Worm (Caenorhabditis elegans): Measurements from ENCODE around the gene set-13.
"Not testable (repeated sequence)": the region's sequence is repeated elsewhere in the genome, so short reads cannot be mapped to it uniquely, and the experiment has no call there.

Gene set-13

DNA sequence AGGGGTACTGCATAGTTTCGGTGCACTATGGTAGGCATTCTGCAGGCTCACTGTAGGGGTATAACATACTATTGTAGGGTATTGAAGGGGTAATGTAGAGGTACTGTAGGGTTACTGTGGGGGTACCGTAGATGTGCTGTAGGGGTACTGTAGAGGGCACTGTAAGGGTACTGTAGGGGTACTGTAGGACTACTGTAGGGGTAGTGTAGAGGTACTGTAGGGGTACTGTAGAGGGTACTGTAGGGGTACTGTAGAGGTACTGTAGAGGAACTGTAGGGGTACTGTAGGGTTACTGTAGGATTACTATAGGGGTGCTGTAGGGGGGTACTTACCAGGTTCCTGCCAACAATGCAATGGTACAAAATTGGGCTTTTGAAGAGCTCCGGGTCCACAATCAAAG lies 13.4 kb downstream of the set-13 start:
- no peak for TF ChIP-seq nhr-237 (tag; optimal IDR thresholded peaks at IDR 0.05)
- TF ChIP-seq mbf-1 (tag; optimal IDR thresholded peaks at IDR 0.05), result no peak
- TF ChIP-seq aly-2 (tag; optimal IDR thresholded peaks at IDR 0.05), result no peak
- TF ChIP-seq nhr-21 (tag; optimal IDR thresholded peaks at IDR 0.05), result no peak
- TF ChIP-seq peb-1 (tag; optimal IDR thresholded peaks at IDR 0.05), result no peak
- TF ChIP-seq F13H6.1 (tag; optimal IDR thresholded peaks at IDR 0.05), result no peak
- TF ChIP-seq elt-3 (tag; optimal IDR thresholded peaks at IDR 0.05), result no peak
- no peak for TF ChIP-seq zag-1 (tag; optimal IDR thresholded peaks at IDR 0.05)
- no peak for TF ChIP-seq elt-1 (tag; optimal IDR thresholded peaks at IDR 0.05)
- TF ChIP-seq blmp-1 (tag; optimal IDR thresholded peaks at IDR 0.05; ENCODE audit: insufficient read depth), result no peak
- TF ChIP-seq skn-1 (tag; optimal IDR thresholded peaks at IDR 0.05), result no peak

DNA sequence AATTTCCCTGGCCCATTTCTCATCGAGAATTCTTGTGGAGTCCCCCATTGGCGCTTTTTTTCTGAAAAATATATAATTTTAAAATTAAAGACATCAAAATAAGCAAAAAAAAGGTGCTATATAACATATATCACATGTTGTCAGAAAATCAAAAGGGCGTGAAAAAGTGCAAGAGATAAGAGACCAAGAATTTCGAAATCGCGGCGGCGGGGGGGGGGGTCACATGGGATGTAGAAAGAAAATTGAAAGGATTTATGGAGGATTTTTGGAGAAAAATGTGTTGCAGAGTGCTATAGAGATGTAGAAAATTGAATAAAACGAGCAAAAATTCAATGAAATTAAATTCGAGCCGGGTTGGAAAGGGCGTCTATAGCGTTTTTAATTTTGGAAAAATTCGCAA lies 14.4 kb downstream of the set-13 start, which contains the start of gene K12H6.6:
TSS of gene K12H6.6 (minus strand) at position 61 of the 400 bp plus-strand sequence.
- TF ChIP-seq fos-1 (tag; optimal IDR thresholded peaks at IDR 0.05) (no peak), C34F6.9 (tag; optimal IDR thresholded peaks at IDR 0.05) (peak; percentile 14), nhr-25 (tag; optimal IDR thresholded peaks at IDR 0.05) (no peak), nhr-12 (tag; optimal IDR thresholded peaks at IDR 0.05) (no peak)

DNA sequence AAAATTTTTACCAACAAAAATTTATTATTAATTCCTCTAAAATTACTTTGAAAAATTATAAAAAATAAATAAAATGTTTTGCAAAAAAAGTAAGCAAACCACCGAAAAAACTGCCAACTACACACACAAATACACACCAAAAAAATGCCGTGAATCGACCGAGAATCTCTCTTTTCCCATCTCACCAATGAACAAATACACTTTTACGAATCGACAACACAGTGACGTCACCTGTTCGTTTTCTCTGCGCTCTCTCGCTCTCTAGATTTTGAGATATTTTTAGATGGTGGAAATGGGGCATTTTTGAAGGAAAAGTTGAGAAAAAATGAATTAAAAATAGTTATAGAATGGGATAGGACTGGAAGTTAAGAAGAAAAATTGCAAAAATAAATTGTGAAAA lies 15.3 kb downstream of the set-13 start:
- TF ChIP-seq C34F6.9 (tag; optimal IDR thresholded peaks at IDR 0.05) (peak; percentile 46), crh-2 (tag; optimal IDR thresholded peaks at IDR 0.05) (peak; percentile 24), gmeb-1 (tag; optimal IDR thresholded peaks at IDR 0.05) (peak; percentile 14), elt-1 (tag; optimal IDR thresholded peaks at IDR 0.05) (no peak), unc-55 (GFP tag; optimal IDR thresholded peaks at IDR 0.05) (peak; percentile 34), nhr-10 (tag; optimal IDR thresholded peaks at IDR 0.05) (no peak), sma-9 (GFP tag; optimal IDR thresholded peaks at IDR 0.05) (peak; percentile 54), sma-9 (tag; optimal IDR thresholded peaks at IDR 0.05) (no peak), egl-27 (tag; optimal IDR thresholded peaks at IDR 0.05) (no peak), nhr-129 (tag; optimal IDR thresholded peaks at IDR 0.05) (peak; percentile 58), fos-1 (tag; optimal IDR thresholded peaks at IDR 0.05) (peak; percentile 9), F13H6.1 (tag; optimal IDR thresholded peaks at IDR 0.05) (peak; percentile 22), lsy-2 (tag; optimal IDR thresholded peaks at IDR 0.05) (peak in 1 of 2 experiments; percentile 54)

DNA sequence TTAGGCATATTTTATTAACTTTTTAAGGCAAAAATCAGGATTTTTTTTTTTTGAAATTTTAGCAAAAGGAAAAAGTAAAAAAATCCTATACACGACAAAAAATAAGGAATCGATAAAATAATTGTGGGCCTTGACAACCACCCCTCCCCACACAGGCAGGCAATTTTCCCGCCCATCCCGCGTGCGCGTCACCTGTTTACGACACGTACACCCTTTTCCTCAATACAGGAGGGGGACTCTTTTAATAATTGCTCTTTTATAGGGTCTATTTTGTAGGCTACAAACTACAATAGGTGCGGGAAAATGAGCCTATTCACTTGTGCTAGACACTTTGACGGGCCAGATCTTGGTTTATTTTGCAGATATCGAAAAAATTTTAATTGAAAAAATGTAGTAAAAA lies 15.8 kb downstream of the set-13 start:
- no peak for TF ChIP-seq nhr-25 (tag; optimal IDR thresholded peaks at IDR 0.05)
- no peak for TF ChIP-seq fos-1 (tag; optimal IDR thresholded peaks at IDR 0.05)
- no peak for TF ChIP-seq blmp-1 (tag; optimal IDR thresholded peaks at IDR 0.05; ENCODE audit: insufficient read depth)
- no peak for TF ChIP-seq unc-55 (GFP tag; optimal IDR thresholded peaks at IDR 0.05)

DNA sequence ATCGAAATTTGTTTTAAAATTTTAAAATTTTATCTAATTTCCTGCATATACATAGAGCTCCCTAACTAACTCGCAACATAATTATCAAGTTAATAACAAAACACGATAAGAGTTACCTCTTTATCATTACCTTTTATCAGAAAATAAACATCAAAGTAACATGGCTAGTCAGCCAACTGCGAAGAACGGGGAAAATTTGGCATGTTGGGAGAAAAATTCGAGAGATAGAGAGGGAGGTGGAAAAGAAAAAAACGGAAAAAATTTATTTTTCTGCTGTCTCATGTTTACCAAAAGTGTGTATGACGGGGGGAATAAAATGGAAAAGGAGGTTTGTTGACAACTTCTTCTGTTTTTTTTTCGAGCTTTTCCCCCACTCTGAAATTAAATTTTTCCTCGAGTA lies 17.3 kb downstream of the set-13 start:
- no peak for TF ChIP-seq unc-62 (GFP tag; optimal IDR thresholded peaks at IDR 0.05)
- peak; percentile 11 for TF ChIP-seq sma-9 (GFP tag; optimal IDR thresholded peaks at IDR 0.05)
- no peak for TF ChIP-seq sma-9 (tag; optimal IDR thresholded peaks at IDR 0.05)
- TF ChIP-seq lsy-2 (tag; optimal IDR thresholded peaks at IDR 0.05), result no peak
- peak; percentile 51 for TF ChIP-seq skn-1 (tag; optimal IDR thresholded peaks at IDR 0.05)
- no peak for TF ChIP-seq R02D3.7 (tag; optimal IDR thresholded peaks at IDR 0.05)
- peak; percentile 87 for TF ChIP-seq fos-1 (tag; optimal IDR thresholded peaks at IDR 0.05)

DNA sequence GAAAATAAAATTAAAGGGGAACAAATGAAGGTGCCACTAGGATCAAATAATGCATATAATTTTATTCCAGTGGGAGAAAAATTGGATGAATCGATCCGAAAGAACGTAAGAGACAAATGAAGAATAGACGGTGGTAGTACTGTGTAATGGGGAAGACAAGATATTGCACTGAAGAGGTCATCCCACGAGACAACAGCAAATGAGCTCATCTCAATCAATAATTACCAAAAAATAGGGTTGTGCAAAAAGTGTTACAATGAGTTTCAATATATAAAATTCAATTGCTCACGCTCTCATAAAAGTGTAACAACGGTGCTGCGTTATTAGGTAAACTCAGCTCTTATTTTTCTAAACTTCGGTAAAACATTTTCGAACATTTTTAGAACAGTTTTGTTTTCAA lies 20.1 kb downstream of the set-13 start, which contains the start of gene K12H6.7:
TSS of gene K12H6.7 (minus strand) at position 101 of the 400 bp plus-strand sequence.
- no peak for TF ChIP-seq peb-1 (tag; optimal IDR thresholded peaks at IDR 0.05)
- TF ChIP-seq elt-3 (tag; optimal IDR thresholded peaks at IDR 0.05), result no peak

DNA sequence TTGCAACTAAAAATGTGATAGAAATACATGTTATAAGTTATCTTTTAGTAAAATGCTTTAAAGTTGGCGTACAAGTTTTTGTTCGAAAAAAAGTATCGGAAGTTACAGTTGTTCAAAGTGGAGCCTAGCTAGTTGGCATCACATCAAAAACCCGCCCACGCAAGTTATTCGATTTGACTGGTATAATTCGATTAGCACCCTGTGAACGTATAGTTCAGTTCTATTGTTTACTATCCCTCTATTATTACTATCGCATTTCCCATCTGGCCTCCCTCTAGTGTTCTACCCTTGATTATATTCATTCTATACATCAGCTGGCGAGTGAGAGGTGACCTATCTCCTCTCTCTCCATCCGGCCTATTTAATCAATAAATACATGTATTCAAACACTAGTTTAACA lies 22.2 kb downstream of the set-13 start, which contains the start of gene Y110A2AL.4:
TSS of gene Y110A2AL.4 (plus strand) at position 301 of the 400 bp plus-strand sequence.
- TF ChIP-seq zag-1, dmd-4, nhr-129 (tag; optimal IDR thresholded peaks at IDR 0.05): not testable (repeated sequence)

DNA sequence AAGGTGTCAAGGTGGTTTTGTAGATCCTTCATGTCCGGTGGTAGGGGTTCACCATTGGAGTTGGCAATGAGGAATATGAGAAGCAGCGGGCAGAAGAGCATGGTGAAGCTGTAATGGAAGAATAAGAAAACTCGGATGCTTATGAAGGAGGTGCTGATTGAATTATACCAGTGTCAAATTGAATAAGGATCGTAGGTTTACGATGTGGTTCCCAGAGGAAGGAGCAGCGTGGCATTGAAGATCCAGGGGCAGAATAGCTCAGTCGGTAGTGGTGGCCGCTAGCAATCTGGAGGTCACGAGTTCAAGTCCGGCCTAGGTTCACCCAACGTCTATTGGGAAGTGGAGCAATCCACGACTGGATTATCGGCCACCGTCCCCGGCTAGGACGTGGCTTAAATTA lies 24.8 kb downstream of the set-13 start, which contains the start of gene Y110A2AL.6:
TSS of gene Y110A2AL.6 (minus strand) at position 101 of the 400 bp plus-strand sequence.
- TF ChIP-seq alr-1 (tag; optimal IDR thresholded peaks at IDR 0.05) (no peak), skn-1 (tag; optimal IDR thresholded peaks at IDR 0.05) (no peak), mdl-1 (tag; optimal IDR thresholded peaks at IDR 0.05) (no peak), nhr-237 (tag; optimal IDR thresholded peaks at IDR 0.05) (no peak), nhr-23 (tag; optimal IDR thresholded peaks at IDR 0.05) (no peak)
